Worm (Caenorhabditis elegans) whole organism, late embryonic: ENCODE results near the gene hlh-12.

ENCODE experiments used
- ceh-2 ChIP-seq: sonication (generic microtip); optimal IDR thresholded peaks from 2 replicates; lab custom pipeline; 2016; ENCODE audit warnings: missing genotype, missing genetic modification characterization, missing compliant biosample characterization
- dmd-4 ChIP-seq: sonication (generic microtip); optimal IDR thresholded peaks from 2 replicates; lab custom pipeline; 2016; ENCODE audit warnings: borderline replicate concordance, missing genetic modification characterization, missing compliant biosample characterization
- pat-9 ChIP-seq: fragments of 200-800 bp; sonication (Bioruptor generic); optimal IDR thresholded peaks from 2 replicates; lab custom pipeline; 2018; ENCODE audit warnings: mild to moderate bottlenecking, missing genetic modification characterization, moderate library complexity, missing compliant biosample characterization

DNA sequence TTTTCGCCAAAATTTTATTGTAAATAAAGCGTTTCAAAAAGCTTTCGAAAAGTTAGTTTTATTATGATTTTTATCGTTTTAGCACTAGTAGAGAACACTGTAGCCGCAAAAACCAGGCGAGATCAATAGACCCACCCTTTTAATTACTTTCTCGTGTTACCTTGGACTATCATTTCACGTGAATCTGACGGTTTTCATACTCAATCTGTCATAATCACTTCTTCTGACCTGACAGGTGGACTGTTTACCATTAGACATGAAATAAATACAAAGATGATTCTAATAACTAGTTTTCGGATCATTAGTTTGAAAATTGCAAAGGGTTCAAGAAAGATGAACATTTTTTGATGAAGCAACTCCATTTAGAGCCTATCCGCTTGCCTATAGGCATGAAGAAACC lies 16.2 kb downstream of the hlh-12 start:
- TF ChIP-seq dmd-4 (no peak), ceh-2 (tag; lab: Kevin White, UChicago) (no peak), pat-9 (tag; lab: Kevin White, UChicago) (no peak)
